Worm (Caenorhabditis elegans): ENCODE data around the gene nas-1.

DNA sequence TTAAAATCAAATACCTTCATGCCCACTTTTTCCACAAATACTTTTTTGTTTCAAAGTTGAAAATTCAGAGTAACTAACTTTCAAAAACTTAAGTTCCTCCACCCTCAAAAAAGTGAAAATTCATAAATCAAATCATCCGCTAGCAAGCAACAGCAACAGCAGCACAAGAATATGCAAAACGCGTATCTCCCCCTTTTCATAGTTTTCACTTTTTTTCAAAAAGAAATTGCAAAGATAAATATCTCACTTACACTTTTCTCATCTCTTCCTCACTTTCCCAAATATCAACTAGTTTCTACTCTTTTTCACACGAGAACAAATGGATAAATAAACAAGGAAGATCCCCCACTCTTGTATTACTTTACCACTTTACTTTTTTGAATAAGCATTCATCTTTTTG is 23.9 kb upstream of the nas-1 start:
- no peak for TF ChIP-seq R02D3.7 (tag; optimal IDR thresholded peaks at IDR 0.05)
- no peak for TF ChIP-seq lin-39 (tag; optimal IDR thresholded peaks at IDR 0.05)
- no peak for TF ChIP-seq ceh-62 (tag; optimal IDR thresholded peaks at IDR 0.05)
- no peak for TF ChIP-seq snpc-1.2 (GFP tag; IDR thresholded peaks at IDR 0.05)
- no peak for TF ChIP-seq unc-130 (GFP tag; optimal IDR thresholded peaks at IDR 0.05)
- no peak for TF ChIP-seq nhr-6 (tag; optimal IDR thresholded peaks at IDR 0.05)
- no peak for TF ChIP-seq Y75B8A.6 (GFP tag; IDR thresholded peaks at IDR 0.05)
- no peak for TF ChIP-seq nhr-41 (GFP tag; IDR thresholded peaks at IDR 0.05)

Measured in whole organism, L4 larva.